Worm (Caenorhabditis elegans) whole organism, L4 larva: Measurements from ENCODE around the gene pdi-2.
A peak's percentile ranks its signal among the peaks of the same experiment; 100 is the strongest.

Experiments
- F49E8.2 ChIP-seq: sonication (generic microtip); optimal IDR thresholded peaks from 2 replicates; lab custom pipeline; 2016; ENCODE audit warnings: missing compliant biosample characterization, mild to moderate bottlenecking, missing genetic modification characterization, borderline replicate concordance
- T20F7.1 ChIP-seq: fragments of 200-800 bp; sonication (Bioruptor generic); optimal IDR thresholded peaks from 2 replicates; lab custom pipeline; 2018; ENCODE audit warnings: mild to moderate bottlenecking, missing genetic modification characterization, missing compliant biosample characterization
- T26A8.4 ChIP-seq: fragments of 200-800 bp; sonication (Bioruptor generic); IDR thresholded peaks from 2 replicates; pipeline ENCODE4 v1.3.6; 2022; ENCODE audit warnings: missing genetic modification characterization, missing compliant biosample characterization
- Y5F2A.4 ChIP-seq: fragments of 200-800 bp; sonication (Bioruptor generic); optimal IDR thresholded peaks from 2 replicates; lab custom pipeline; 2018; ENCODE audit warnings: mild to moderate bottlenecking, missing genetic modification characterization, missing compliant biosample characterization
- ZK337.2 ChIP-seq: fragments of 200-800 bp; sonication (Bioruptor generic); IDR thresholded peaks from 2 replicates; pipeline ENCODE4 v1.3.6; 2022; ENCODE audit warnings: missing genetic modification reagents, missing genetic modification characterization, missing compliant biosample characterization
- aha-1 ChIP-seq: fragments of 150-350 bp; peaks from one replicate; lab custom pipeline; 2014; ENCODE audit warnings: missing biosample characterization, missing genetic modification characterization
- aly-2 ChIP-seq: sonication (generic microtip); optimal IDR thresholded peaks from 2 replicates; lab custom pipeline; 2018; ENCODE audit warnings: missing biosample characterization, missing genetic modification characterization
- arid-1 ChIP-seq: fragments of 200-800 bp; sonication (Bioruptor generic); conservative IDR thresholded peaks from 2 replicates; pipeline ENCODE4 v1.3.6; 2022; ENCODE audit warnings: missing genetic modification reagents, missing genetic modification characterization, missing compliant biosample characterization
- ceh-28 ChIP-seq: fragments of 150-350 bp; optimal IDR thresholded peaks from 2 replicates; lab custom pipeline; 2014; ENCODE audit warnings: missing biosample characterization, missing genetic modification reagents, missing genetic modification characterization
- daf-16 ChIP-seq, 3 experiments: sonication (generic microtip); optimal IDR thresholded peaks; 2 replicates each; lab custom pipeline; 2016 to 2017; ENCODE audit warnings: missing genetic modification characterization in 3 of 3, missing genetic modification reagents in 3 of 3, mild to moderate bottlenecking in 2 of 3, missing compliant biosample characterization in 2 of 3, missing biosample characterization in 1 of 3, moderate library complexity in 1 of 3
- daf-8 ChIP-seq: fragments of 200-800 bp; sonication (Bioruptor generic); IDR thresholded peaks from 2 replicates; pipeline ENCODE4 v1.3.6; 2022; ENCODE audit warnings: missing genetic modification characterization, missing compliant biosample characterization
- dmd-6 ChIP-seq: fragments of 200-800 bp; sonication (Bioruptor generic); IDR thresholded peaks from 2 replicates; pipeline ENCODE4 v1.3.6; 2022; ENCODE audit warnings: missing genetic modification reagents, missing genetic modification characterization, missing compliant biosample characterization
- duxl-1 ChIP-seq: sonication (generic microtip); optimal IDR thresholded peaks from 2 replicates; lab custom pipeline; 2016; ENCODE audit warnings: mild to moderate bottlenecking, missing genetic modification characterization, moderate library complexity, missing compliant biosample characterization; ENCODE audit not compliant: poor library complexity
- dve-1 ChIP-seq: sonication (generic microtip); optimal IDR thresholded peaks from 2 replicates; lab custom pipeline; 2017; ENCODE audit warnings: antibody characterized with exemption, mild to moderate bottlenecking, missing genetic modification characterization, missing compliant biosample characterization; ENCODE audit not compliant: insufficient read depth
- hlh-11 ChIP-seq: fragments of 200-800 bp; sonication (Bioruptor generic); optimal IDR thresholded peaks from 2 replicates; lab custom pipeline; 2018; ENCODE audit warnings: mild to moderate bottlenecking, missing genetic modification characterization, missing compliant biosample characterization
- hlh-30 ChIP-seq: sonication (generic microtip); optimal IDR thresholded peaks from 2 replicates; lab custom pipeline; 2017; ENCODE audit warnings: antibody characterized with exemption, mild to moderate bottlenecking, missing genetic modification characterization, missing compliant biosample characterization; ENCODE audit not compliant: insufficient read depth
- hmg-1.1 ChIP-seq: fragments of 200-800 bp; sonication (Bioruptor generic); IDR thresholded peaks from 2 replicates; pipeline ENCODE4 v1.3.6; 2022; ENCODE audit warnings: missing genetic modification reagents, missing genetic modification characterization, missing compliant biosample characterization
- jun-1 ChIP-seq: fragments of 150-350 bp; optimal IDR thresholded peaks from 2 replicates; lab custom pipeline; 2014; ENCODE audit warnings: missing biosample characterization, missing genetic modification reagents, missing genetic modification characterization
- lin-29 ChIP-seq: fragments of 200-800 bp; sonication (Bioruptor generic); IDR thresholded peaks from 2 replicates; pipeline ENCODE4 v1.3.6; 2022; ENCODE audit warnings: missing genetic modification reagents, missing genetic modification characterization, missing compliant biosample characterization
- lin-38 ChIP-seq: fragments of 200-800 bp; sonication (Bioruptor generic); IDR thresholded peaks from 2 replicates; pipeline ENCODE4 v1.3.6; 2022; ENCODE audit warnings: missing genetic modification reagents, missing genetic modification characterization, missing compliant biosample characterization
- lsy-2 ChIP-seq, 2 experiments: fragments of 150-350 bp in 1 of 2; sonication (generic microtip) in 1 of 2; optimal IDR thresholded peaks; 2 replicates each; lab custom pipeline; 2014 to 2017; ENCODE audit warnings: missing biosample characterization in 2 of 2, missing genetic modification characterization in 2 of 2
- mdt-29 ChIP-seq: fragments of 200-800 bp; sonication (Bioruptor generic); IDR thresholded peaks from 2 replicates; pipeline ENCODE4 v1.3.6; 2022; ENCODE audit warnings: missing genetic modification reagents, missing genetic modification characterization, missing compliant biosample characterization
- mep-1 ChIP-seq: fragments of 150-350 bp; sonication (generic microtip); optimal IDR thresholded peaks from 3 replicates; lab custom pipeline; 2014; ENCODE audit warnings: missing biosample characterization, missing genetic modification characterization
- mes-2 ChIP-seq: sonication (generic microtip); optimal IDR thresholded peaks from 2 replicates; lab custom pipeline; 2016; ENCODE audit warnings: missing genotype, mild to moderate bottlenecking, missing genetic modification characterization, missing compliant biosample characterization; ENCODE audit not compliant: poor library complexity, severe bottlenecking
- nhr-10 ChIP-seq: fragments of 150-350 bp; optimal IDR thresholded peaks from 2 replicates; lab custom pipeline; 2014; ENCODE audit warnings: missing biosample characterization, missing genetic modification characterization
- nhr-102 ChIP-seq: sonication (generic microtip); optimal IDR thresholded peaks from 2 replicates; lab custom pipeline; 2016; ENCODE audit warnings: mild to moderate bottlenecking, missing genetic modification characterization, moderate library complexity, missing compliant biosample characterization
- nhr-237 ChIP-seq: sonication (generic microtip); optimal IDR thresholded peaks from 2 replicates; lab custom pipeline; 2017; ENCODE audit warnings: missing biosample characterization, missing genetic modification characterization
- nhr-28 ChIP-seq: fragments of 150-350 bp; optimal IDR thresholded peaks from 2 replicates; lab custom pipeline; 2014; ENCODE audit warnings: missing biosample characterization, missing genetic modification characterization
- nhr-48 ChIP-seq: sonication (generic microtip); optimal IDR thresholded peaks from 2 replicates; lab custom pipeline; 2016; ENCODE audit warnings: mild to moderate bottlenecking, missing genetic modification characterization, missing compliant biosample characterization
- nhr-77 ChIP-seq: fragments of 150-350 bp; optimal IDR thresholded peaks from 2 replicates; lab custom pipeline; 2014; ENCODE audit warnings: missing biosample characterization, missing genetic modification characterization
- rbr-2 ChIP-seq: sonication (generic microtip); optimal IDR thresholded peaks from 2 replicates; lab custom pipeline; 2016; ENCODE audit warnings: missing genotype, missing genetic modification characterization, missing compliant biosample characterization
- snpc-1.2 ChIP-seq: fragments of 200-800 bp; sonication (Bioruptor generic); IDR thresholded peaks from 2 replicates; pipeline ENCODE4 v1.3.6; 2022; ENCODE audit warnings: missing genetic modification reagents, missing genetic modification characterization, missing compliant biosample characterization
- spr-3 ChIP-seq: fragments of 200-800 bp; sonication (Bioruptor generic); optimal IDR thresholded peaks from 2 replicates; lab custom pipeline; 2018; ENCODE audit warnings: mild to moderate bottlenecking, missing genetic modification characterization, missing compliant biosample characterization
- tag-97 ChIP-seq: fragments of 200-800 bp; sonication (Bioruptor generic); IDR thresholded peaks from 2 replicates; pipeline ENCODE4 v1.3.6; 2022; ENCODE audit warnings: missing genetic modification characterization, missing compliant biosample characterization
- unc-62 ChIP-seq, 3 experiments: fragments of 150-350 bp in 1 of 3; sonication (generic microtip); optimal IDR thresholded peaks in 2 of 3; peaks in 1 of 3; 1 replicate in 1 of 3; 2 replicates in 2 of 3; lab custom pipeline; 2014 to 2017; ENCODE audit warnings: missing biosample characterization in 3 of 3, missing genetic modification characterization in 3 of 3, missing genetic modification reagents in 3 of 3, missing genotype in 1 of 3
- zfp-3 ChIP-seq: fragments of 200-800 bp; sonication (Bioruptor generic); conservative IDR thresholded peaks from 2 replicates; pipeline ENCODE4 v1.3.6; 2022; ENCODE audit warnings: missing genetic modification reagents, missing genetic modification characterization, missing compliant biosample characterization
- ztf-11 ChIP-seq: fragments of 150-350 bp; optimal IDR thresholded peaks from 2 replicates; lab custom pipeline; 2014; ENCODE audit warnings: missing biosample characterization, missing genetic modification characterization

pdi-2 gene

DNA sequence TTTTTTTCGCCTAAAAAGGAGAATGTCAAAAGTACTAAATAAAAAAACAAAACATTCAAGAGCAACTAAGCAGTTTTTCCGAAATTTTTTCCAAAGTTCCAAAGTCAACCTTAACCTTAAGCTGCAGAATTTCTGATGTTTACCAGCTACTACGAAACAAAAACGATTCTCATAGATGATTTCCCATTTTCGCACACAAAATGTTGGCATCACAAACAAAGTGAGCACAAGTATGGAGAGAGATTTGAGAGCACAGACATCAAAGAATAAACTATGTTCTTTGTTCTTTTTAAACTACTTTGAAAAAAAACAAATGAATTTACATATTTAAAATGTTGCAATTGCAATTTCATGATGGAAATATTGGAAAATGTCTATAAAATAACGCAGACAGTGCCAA is 640 bp upstream of the pdi-2 start:
- TF ChIP-seq dve-1 (tag; lab: Kevin White, UChicago) (peak; percentile 34), dmd-6 (GFP tag; lab: Robert Waterston, UW) (peak; percentile 18; the same call in 1 of the 2 replicates), hlh-30 (peak; percentile 6), daf-16 (GFP tag; optimal IDR thresholded peaks at IDR 0.05; lab: Kevin White, UChicago) (no peak), daf-16 (tag; optimal IDR thresholded peaks at IDR 0.05; lab: Kevin White, UChicago) (peak; percentile 83), nhr-28 (tag; lab: Kevin White, UChicago) (peak; percentile 27), F49E8.2 (tag; lab: Kevin White, UChicago) (no peak), ztf-11 (tag; lab: Kevin White, UChicago) (no peak)

ce11 chrX:4524844-4525243 is 889 bp downstream of the pdi-2 start:
- TF ChIP-seq F49E8.2 (tag; lab: Kevin White, UChicago), result no peak
- TF ChIP-seq spr-3 (GFP tag; lab: Kevin White, UChicago), result peak; percentile 44
- TF ChIP-seq unc-62 (GFP tag; optimal IDR thresholded peaks at IDR 0.05 in 1 of 2; lab: Kevin White, UChicago), result peak in 1 of 2 experiments; percentile 84
- TF ChIP-seq unc-62 (tag; optimal IDR thresholded peaks at IDR 0.05; lab: Kevin White, UChicago), result no peak
- no peak for TF ChIP-seq ceh-28
- TF ChIP-seq nhr-28 (tag; lab: Kevin White, UChicago), result peak; percentile 22
- no peak for TF ChIP-seq lin-29 (GFP tag; lab: Robert Waterston, UW)
- TF ChIP-seq aha-1 (tag; lab: Kevin White, UChicago), result peak; percentile 19
- no peak for TF ChIP-seq nhr-77 (tag; lab: Kevin White, UChicago)
- no peak for TF ChIP-seq Y5F2A.4

ce11 chrX:4526412-4526811 is 2.5 kb downstream of the pdi-2 start:
- TF ChIP-seq daf-8 (GFP tag; lab: Robert Waterston, UW), result no peak
- TF ChIP-seq nhr-237 (tag; lab: Kevin White, UChicago), result peak; percentile 56
- peak; percentile 29 for TF ChIP-seq jun-1 (tag; lab: Kevin White, UChicago)
- peak; percentile 62 for TF ChIP-seq nhr-102
- peak; percentile 83 for TF ChIP-seq aly-2 (tag; lab: Kevin White, UChicago)
- TF ChIP-seq mdt-29 (GFP tag; lab: Robert Waterston, UW), result no peak
- TF ChIP-seq hlh-11, result peak; percentile 16
- TF ChIP-seq ZK337.2 (GFP tag; lab: Robert Waterston, UW), result no peak
- TF ChIP-seq zfp-3, result 0 out of 2 replicates have a peak, but pooled peaks have one; percentile 29
- no peak for TF ChIP-seq hmg-1.1 (GFP tag; lab: Robert Waterston, UW)
- 0 out of 2 replicates have a peak, but pooled peaks have one; percentile 24 for TF ChIP-seq lin-38 (GFP tag; lab: Robert Waterston, UW)
- peak; percentile 64 for TF ChIP-seq nhr-10 (tag; lab: Kevin White, UChicago)
- peak; percentile 39 for TF ChIP-seq nhr-48 (tag; lab: Kevin White, UChicago)
- TF ChIP-seq daf-16 (GFP tag; optimal IDR thresholded peaks at IDR 0.05; lab: Kevin White, UChicago), result no peak
- TF ChIP-seq daf-16 (tag; optimal IDR thresholded peaks at IDR 0.05; lab: Kevin White, UChicago), result peak; percentile 37
- TF ChIP-seq mes-2 (tag; lab: Kevin White, UChicago), result peak; percentile 0
- peak; percentile 84 for TF ChIP-seq T26A8.4 (GFP tag; lab: Robert Waterston, UW)
- TF ChIP-seq rbr-2, result no peak
- TF ChIP-seq duxl-1 (tag; lab: Kevin White, UChicago), result peak; percentile 79
- TF ChIP-seq snpc-1.2 (GFP tag; lab: Robert Waterston, UW), result no peak
- peak; percentile 43 for TF ChIP-seq dve-1 (tag; lab: Kevin White, UChicago)
- peak; percentile 16 for TF ChIP-seq T20F7.1 (GFP tag; lab: Kevin White, UChicago)
- TF ChIP-seq tag-97 (GFP tag; lab: Robert Waterston, UW), result no peak
- TF ChIP-seq lsy-2 (tag; optimal IDR thresholded peaks at IDR 0.05; lab: Kevin White, UChicago), result peak in 1 of 2 experiments; percentile 29
- TF ChIP-seq arid-1 (GFP tag; lab: Robert Waterston, UW), result 0 out of 2 replicates have a peak, but pooled peaks have one; percentile 16
- TF ChIP-seq mep-1 (tag; lab: Kevin White, UChicago), result peak; percentile 67
- TF ChIP-seq, all 104 proteins: peak for 18
